Fruit fly (Drosophila melanogaster): ENCODE data around the gene CG42564.

CG42564 gene

dm6 chr3R:6425454-6426156 lies 51.3 kb downstream of the CG42564 start (continued):
- TF ChIP-seq CG10267 (tag; optimal IDR thresholded peaks at IDR 0.05) (peak; percentile 32), sc (optimal IDR thresholded peaks at IDR 0.05) (no peak), sc (GFP tag; optimal IDR thresholded peaks at IDR 0.05) (peak; percentile 35), slp2 (GFP tag; optimal IDR thresholded peaks at IDR 0.05) (no peak), gfzf (GFP tag; optimal IDR thresholded peaks at IDR 0.05) (no peak), disco-r (GFP tag; optimal IDR thresholded peaks at IDR 0.05) (no peak), dpn (GFP tag; optimal IDR thresholded peaks at IDR 0.05) (no peak), CrebB (tag; optimal IDR thresholded peaks at IDR 0.05) (no peak), CG15601 (tag; optimal IDR thresholded peaks at IDR 0.05) (peak; percentile 22), Sox100B (GFP tag; optimal IDR thresholded peaks at IDR 0.05) (peak; percentile 26), vvl (GFP tag; IDR thresholded peaks at IDR 0.05) (no peak), Xrp1 (GFP tag; IDR thresholded peaks at IDR 0.05) (peak; percentile 17; the same call in 1 of the 2 replicates), ash1 (GFP tag; optimal IDR thresholded peaks at IDR 0.05) (no peak), CG10979 (tag; optimal IDR thresholded peaks at IDR 0.05) (peak; percentile 57), CG15696 (tag; optimal IDR thresholded peaks at IDR 0.05) (peak; percentile 44), CG9797 (GFP tag; optimal IDR thresholded peaks at IDR 0.05) (no peak), Xbp1 (GFP tag; optimal IDR thresholded peaks at IDR 0.05) (no peak), Dbx (GFP tag; IDR thresholded peaks at IDR 0.05) (no peak), CG17829 (tag; optimal IDR thresholded peaks at IDR 0.05) (no peak), Hey (tag; optimal IDR thresholded peaks at IDR 0.05) (no peak), amos (GFP tag; IDR thresholded peaks at IDR 0.05; ENCODE audit: partially characterized antibody) (no peak), CG2199 (GFP tag; IDR thresholded peaks at IDR 0.05) (peak; percentile 58; the same call in 2 of the 3 replicates), CoRest (tag; optimal IDR thresholded peaks at IDR 0.05) (no peak), CG31224 (GFP tag; IDR thresholded peaks at IDR 0.05) (no peak), CkIIα-i1 (GFP tag; IDR thresholded peaks at IDR 0.05) (no peak), dmrt99B (tag; optimal IDR thresholded peaks at IDR 0.05) (peak; percentile 8), row (GFP tag; IDR thresholded peaks at IDR 0.05) (0 out of 3 replicates have a peak, but pooled peaks have one; percentile 22), odd (GFP tag; optimal IDR thresholded peaks at IDR 0.05) (no peak), tio (GFP tag; optimal IDR thresholded peaks at IDR 0.05) (peak; percentile 3), sqz (GFP tag; optimal IDR thresholded peaks at IDR 0.05) (no peak), CG43689 (GFP tag; IDR thresholded peaks at IDR 0.05) (no peak), CG7963 (GFP tag; IDR thresholded peaks at IDR 0.05; ENCODE audit: partially characterized antibody) (no peak), sens (GFP tag) (peak; percentile 93), CG9609 (GFP tag; optimal IDR thresholded peaks at IDR 0.05) (no peak), pan (optimal IDR thresholded peaks at IDR 0.05) (no peak), pan (GFP tag; optimal IDR thresholded peaks at IDR 0.05 in 1 of 2, IDR thresholded peaks at IDR 0.05 in 1 of 2) (peak in 1 of 2 experiments; percentile 21), CG17361 (GFP tag; IDR thresholded peaks at IDR 0.05) (peak; percentile 47; the same call in 2 of the 3 replicates), Hr78 (GFP tag; optimal IDR thresholded peaks at IDR 0.05) (no peak), Dip2 (GFP tag; IDR thresholded peaks at IDR 0.05) (no peak), Hsf (GFP tag; optimal IDR thresholded peaks at IDR 0.05) (peak; percentile 28), salm (tag; optimal IDR thresholded peaks at IDR 0.05) (no peak), ara (GFP tag; IDR thresholded peaks at IDR 0.05) (peak; percentile 31; the same call in 1 of the 2 replicates), HmgZ (tag; optimal IDR thresholded peaks at IDR 0.05) (no peak), CG33213 (GFP tag; optimal IDR thresholded peaks at IDR 0.05) (no peak), CG6272 (GFP tag; IDR thresholded peaks at IDR 0.05) (no peak), caup (GFP tag; optimal IDR thresholded peaks at IDR 0.05; ENCODE audit: severe bottlenecking) (no peak), CG4424 (GFP tag; optimal IDR thresholded peaks at IDR 0.05) (peak; percentile 20), Gug (GFP tag; IDR thresholded peaks at IDR 0.05) (no peak), CG32772 (GFP tag; IDR thresholded peaks at IDR 0.05) (no peak), CG8089 (GFP tag; optimal IDR thresholded peaks at IDR 0.05) (no peak)

Data from whole organism, embryonic.